Worm (Caenorhabditis elegans) whole organism, early embryonic: ENCODE data around the gene oac-31.

Experiments used
- B0310.2 ChIP-seq: sonication (generic microtip); optimal IDR thresholded peaks from 2 replicates; lab custom pipeline; 2016; ENCODE audit warnings: mild to moderate bottlenecking, missing genetic modification characterization, missing compliant biosample characterization
- F13C5.2 ChIP-seq: sonication (generic microtip); optimal IDR thresholded peaks from 2 replicates; lab custom pipeline; 2017; ENCODE audit warnings: mild to moderate bottlenecking, missing genetic modification characterization, inconsistent platforms, missing compliant biosample characterization
- aly-1 ChIP-seq: sonication (generic microtip); optimal IDR thresholded peaks from 2 replicates; lab custom pipeline; 2016; ENCODE audit warnings: missing genetic modification characterization, missing compliant biosample characterization
- ama-1 ChIP-seq: fragments of 150-350 bp; optimal IDR thresholded peaks from 2 replicates; lab custom pipeline; 2014
- ceh-13 ChIP-seq: fragments of 200-800 bp; sonication (Bioruptor generic); optimal IDR thresholded peaks from 2 replicates; lab custom pipeline; 2018; ENCODE audit warnings: mild to moderate bottlenecking, missing genetic modification characterization, missing compliant biosample characterization
- hmg-4 ChIP-seq: fragments of 200-800 bp; sonication (Bioruptor generic); optimal IDR thresholded peaks from 2 replicates; lab custom pipeline; 2018; ENCODE audit warnings: mild to moderate bottlenecking, missing genetic modification characterization, missing compliant biosample characterization
- hnd-1 ChIP-seq: sonication (generic microtip); optimal IDR thresholded peaks from 2 replicates; lab custom pipeline; 2016; ENCODE audit warnings: missing genetic modification characterization, missing compliant biosample characterization
- scrt-1 ChIP-seq: fragments of 200-800 bp; sonication (Bioruptor generic); IDR thresholded peaks from 2 replicates; pipeline ENCODE4 v1.3.6; 2022; ENCODE audit warnings: missing genetic modification characterization, missing compliant biosample characterization
- sea-1 ChIP-seq: fragments of 200-800 bp; sonication (Bioruptor generic); conservative IDR thresholded peaks from 2 replicates; pipeline ENCODE4 v1.3.6; 2022; ENCODE audit warnings: missing genetic modification characterization, missing compliant biosample characterization
- tbx-37 ChIP-seq: fragments of 200-800 bp; sonication (Bioruptor generic); conservative IDR thresholded peaks from 2 replicates; pipeline ENCODE4 v1.3.6; 2022; ENCODE audit warnings: missing genetic modification reagents, missing genetic modification characterization, missing compliant biosample characterization

ce11 chrV:1575493-1576084, 33.9 kb upstream of the oac-31 start:
- TF ChIP-seq tbx-37 (GFP tag; lab: Robert Waterston, UW): no peak
- TF ChIP-seq B0310.2 (tag; lab: Kevin White, UChicago): no peak
- TF ChIP-seq ama-1 (lab: Kevin White, UChicago): no peak
- TF ChIP-seq sea-1: no peak
- no peak for TF ChIP-seq ceh-13
- TF ChIP-seq hnd-1 (tag; lab: Kevin White, UChicago): no peak
- TF ChIP-seq scrt-1 (GFP tag; lab: Robert Waterston, UW): no peak
- no peak for TF ChIP-seq F13C5.2 (tag; lab: Kevin White, UChicago)
- TF ChIP-seq aly-1 (tag; lab: Kevin White, UChicago): no peak
- TF ChIP-seq hmg-4 (GFP tag; lab: Kevin White, UChicago): no peak
